Worm (Caenorhabditis elegans) whole organism, L4/young adult: ENCODE data around the gene dao-4.

Experiments used
- W03F9.2 ChIP-seq: fragments of 150-350 bp; optimal IDR thresholded peaks from 2 replicates; lab custom pipeline; 2014; ENCODE audit warnings: missing biosample characterization, missing genetic modification characterization
- dao-5 ChIP-seq: sonication (generic microtip); optimal IDR thresholded peaks from 2 replicates; lab custom pipeline; 2016; ENCODE audit warnings: missing genotype, missing genetic modification characterization, moderate library complexity, missing compliant biosample characterization

DNA sequence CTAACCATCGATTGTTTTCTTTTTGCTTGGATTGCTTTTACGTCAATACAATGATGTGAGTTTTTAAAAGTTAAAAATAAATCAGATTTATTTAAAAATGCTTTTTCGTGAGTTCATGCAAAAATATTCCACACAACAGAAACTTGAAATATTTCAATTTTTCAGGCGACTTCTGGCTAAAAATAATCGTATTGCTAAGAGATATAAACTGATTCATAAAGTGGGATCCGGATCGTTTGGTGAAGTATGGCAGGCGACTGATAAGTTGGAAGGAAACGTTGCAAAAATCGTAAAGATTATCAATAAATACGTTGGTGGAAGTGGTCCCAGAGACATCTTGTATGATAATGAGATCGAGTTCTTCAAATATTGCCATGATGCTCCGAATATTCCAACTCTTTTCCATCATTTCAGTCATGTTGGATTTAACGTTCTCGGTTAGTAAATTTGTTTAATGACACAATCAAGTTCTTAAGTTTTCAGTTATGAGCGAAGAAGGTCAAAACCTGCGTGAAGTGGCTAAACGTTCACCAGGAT, 14.5 kb upstream of the dao-4 start, which contains the start of gene ZC373.3:
- TF ChIP-seq dao-5 (tag; lab: Kevin White, UChicago) (no peak), W03F9.2 (tag; lab: Kevin White, UChicago) (no peak)
